Fruit fly (Drosophila melanogaster): ENCODE measurements around the gene CG5225.

CG5225 gene

DNA sequence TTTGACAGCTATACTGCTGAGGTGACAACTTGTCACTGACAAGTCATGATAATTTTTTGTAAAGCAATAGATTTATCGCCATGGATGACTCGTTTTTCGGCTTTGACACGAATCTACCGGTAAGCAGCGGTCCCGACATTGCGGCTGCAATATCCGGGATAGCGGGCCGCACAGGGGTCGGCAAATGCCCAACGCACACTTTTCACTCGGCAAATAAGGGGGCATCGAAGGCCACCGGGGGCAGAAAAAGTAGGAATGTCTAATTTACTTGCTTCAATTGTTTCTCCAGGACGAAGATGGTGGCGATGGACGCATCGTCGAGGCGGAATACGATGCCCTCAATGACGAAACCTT is 15.1 kb downstream of the CG5225 start:
- no peak for TF ChIP-seq CG17801 (GFP tag; optimal IDR thresholded peaks at IDR 0.05; ENCODE audit: partially characterized antibody)

dm6 chr3R:17048867-17049266 is 20.4 kb downstream of the CG5225 start:
- TF ChIP-seq CG17801 (GFP tag; optimal IDR thresholded peaks at IDR 0.05; ENCODE audit: partially characterized antibody), result no peak

DNA sequence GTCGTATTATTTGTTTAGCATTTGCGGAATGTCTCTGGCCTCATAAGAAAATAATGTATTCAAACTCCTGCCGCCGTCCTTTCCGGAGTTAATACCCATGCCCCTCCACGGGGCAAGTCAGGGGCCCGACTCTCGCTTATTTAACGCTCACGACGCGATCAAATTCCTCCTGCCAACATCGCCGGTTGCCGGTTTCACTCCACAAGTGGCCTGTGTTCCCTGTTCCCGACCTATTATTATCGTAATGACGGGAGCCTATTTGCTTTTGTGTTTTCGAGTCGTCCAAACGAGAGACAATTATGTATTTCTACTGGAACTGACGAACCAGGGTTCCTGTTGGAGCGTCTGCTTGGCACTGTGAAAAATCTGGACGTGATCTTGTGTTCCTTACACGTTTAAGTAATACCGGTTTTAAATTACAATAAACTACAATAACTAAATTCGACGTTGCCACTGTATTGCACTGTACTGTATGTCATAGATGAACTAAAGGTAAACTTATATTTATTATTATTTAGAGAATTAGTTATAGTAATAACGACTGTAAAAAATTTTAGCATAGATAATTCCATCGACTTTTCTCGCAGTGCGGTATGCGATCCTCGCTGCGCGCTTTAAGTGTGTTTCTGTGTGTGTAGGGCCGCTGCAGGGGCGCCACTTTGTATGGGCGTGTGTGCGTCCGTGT is 24.1 kb downstream of the CG5225 start:
- TF ChIP-seq CG17801 (GFP tag; optimal IDR thresholded peaks at IDR 0.05; ENCODE audit: partially characterized antibody), result no peak

- peak; percentile 23 for TF ChIP-seq CG17801 (GFP tag; optimal IDR thresholded peaks at IDR 0.05; ENCODE audit: partially characterized antibody)
These were observed 25.1 kb downstream of the CG5225 start, which contains the start of gene Dad for dm6 chr3R:17053415-17054177. Dad (plus strand) TSS chr3R:17054007.

dm6 chr3R:17054528-17054927 is 26.0 kb downstream of the CG5225 start:
- TF ChIP-seq CG17801 (GFP tag; optimal IDR thresholded peaks at IDR 0.05; ENCODE audit: partially characterized antibody), result no peak

dm6 chr3R:17056183-17056904 is 27.9 kb downstream of the CG5225 start:
- peak; percentile 32 for TF ChIP-seq CG17801 (GFP tag; optimal IDR thresholded peaks at IDR 0.05; ENCODE audit: partially characterized antibody)

dm6 chr3R:17056905-17057251 is 28.4 kb downstream of the CG5225 start:
- no peak for TF ChIP-seq CG17801 (GFP tag; optimal IDR thresholded peaks at IDR 0.05; ENCODE audit: partially characterized antibody)

DNA sequence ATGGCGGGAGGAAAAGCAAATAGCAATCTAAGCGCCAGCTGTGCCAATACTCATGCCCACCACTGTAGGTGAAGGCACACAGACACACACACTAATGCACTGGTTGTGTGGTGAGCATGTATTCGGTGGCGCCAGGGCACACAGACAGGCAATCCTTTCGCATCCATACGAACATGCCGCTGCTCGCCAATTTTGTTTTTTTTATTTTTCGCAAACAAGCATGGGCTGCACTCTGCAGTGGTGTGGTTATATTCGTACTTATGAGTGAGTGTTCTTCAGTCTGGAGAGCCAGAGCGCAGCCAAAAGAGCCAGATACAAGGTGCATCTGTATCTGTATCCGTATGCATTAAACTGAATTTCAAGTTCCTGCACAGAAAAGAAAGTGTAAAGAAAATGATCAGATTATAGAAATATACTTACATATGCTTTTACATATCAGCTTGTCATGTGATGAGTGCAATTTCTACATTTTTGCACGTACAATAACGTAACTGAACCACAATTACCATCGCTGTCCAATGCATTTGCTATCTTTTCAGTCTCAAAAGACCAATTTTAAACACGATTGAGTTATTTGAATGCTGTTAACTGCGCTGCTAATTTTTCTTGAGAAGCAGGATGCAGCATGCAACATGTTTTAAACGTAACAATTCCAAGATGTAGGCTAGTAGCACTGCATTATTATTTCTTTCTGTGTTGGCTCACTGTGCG is 30.8 kb downstream of the CG5225 start:
- no peak for TF ChIP-seq CG17801 (GFP tag; optimal IDR thresholded peaks at IDR 0.05; ENCODE audit: partially characterized antibody)

dm6 chr3R:17059811-17060169 is 31.3 kb downstream of the CG5225 start:
- no peak for TF ChIP-seq CG17801 (GFP tag; optimal IDR thresholded peaks at IDR 0.05; ENCODE audit: partially characterized antibody)

dm6 chr3R:17060244-17060664 is 31.8 kb downstream of the CG5225 start:
- no peak for TF ChIP-seq CG17801 (GFP tag; optimal IDR thresholded peaks at IDR 0.05; ENCODE audit: partially characterized antibody)

DNA sequence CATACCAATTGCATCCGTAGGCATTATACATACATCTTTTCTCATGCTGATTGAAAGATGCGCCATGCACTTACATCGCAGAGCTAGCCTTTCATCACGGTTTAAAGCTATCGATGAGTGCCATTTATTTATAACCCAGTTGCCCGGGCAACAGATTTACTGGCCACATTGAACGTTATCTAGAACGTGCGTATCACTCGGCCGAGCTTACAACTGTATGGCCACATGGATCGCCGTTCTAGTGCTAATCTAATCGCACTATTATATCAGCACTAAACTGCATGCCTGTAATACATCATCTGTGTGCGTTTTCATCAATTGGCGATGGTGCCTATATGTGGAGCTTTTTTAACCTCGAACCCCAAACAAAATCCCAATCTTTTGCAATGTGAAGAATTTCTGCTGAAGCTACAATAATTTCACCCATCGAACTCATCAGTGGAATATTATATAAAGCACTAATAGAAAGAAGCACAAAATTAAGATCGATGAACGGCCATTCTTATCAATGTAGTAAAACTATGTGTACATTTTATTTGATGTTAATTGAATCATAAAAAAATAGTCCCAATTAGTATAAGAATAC is 32.4 kb downstream of the CG5225 start:
- TF ChIP-seq CG17801 (GFP tag; optimal IDR thresholded peaks at IDR 0.05; ENCODE audit: partially characterized antibody), result no peak

DNA sequence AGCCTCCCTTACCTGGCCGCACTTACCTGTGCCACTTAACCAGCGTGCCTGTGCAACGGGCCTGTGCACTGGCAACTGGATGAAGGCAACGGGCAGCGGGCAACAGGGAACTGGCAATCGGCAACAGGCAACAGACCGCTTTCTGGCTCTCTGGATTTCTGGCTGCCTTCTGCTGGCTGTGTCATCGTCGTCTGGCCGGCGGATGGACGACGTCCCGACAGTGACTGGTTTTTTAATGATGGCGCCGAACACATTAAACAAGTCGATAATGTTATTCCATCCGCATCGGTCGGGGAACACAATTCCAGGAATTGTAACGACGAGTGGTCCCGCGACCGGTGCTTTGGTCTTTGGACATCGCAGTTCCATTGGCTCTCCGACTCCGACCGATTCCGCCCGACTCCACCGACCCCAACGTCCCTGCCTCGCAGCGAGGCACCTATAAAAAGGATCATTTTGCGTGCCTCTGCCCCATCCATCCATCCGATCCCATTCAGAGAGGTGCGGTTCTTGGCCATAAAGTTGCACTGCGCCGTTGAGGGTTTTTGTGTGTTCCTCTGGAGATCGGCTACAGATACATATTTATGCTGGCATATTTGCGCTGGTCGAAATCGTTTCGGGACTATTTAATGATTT is 33.4 kb downstream of the CG5225 start:
- no peak for TF ChIP-seq CG17801 (GFP tag; optimal IDR thresholded peaks at IDR 0.05; ENCODE audit: partially characterized antibody)

- peak; percentile 0 for TF ChIP-seq CG17801 (GFP tag; optimal IDR thresholded peaks at IDR 0.05; ENCODE audit: partially characterized antibody)
These were observed 34.2 kb downstream of the CG5225 start for dm6 chr3R:17062705-17063104.

DNA sequence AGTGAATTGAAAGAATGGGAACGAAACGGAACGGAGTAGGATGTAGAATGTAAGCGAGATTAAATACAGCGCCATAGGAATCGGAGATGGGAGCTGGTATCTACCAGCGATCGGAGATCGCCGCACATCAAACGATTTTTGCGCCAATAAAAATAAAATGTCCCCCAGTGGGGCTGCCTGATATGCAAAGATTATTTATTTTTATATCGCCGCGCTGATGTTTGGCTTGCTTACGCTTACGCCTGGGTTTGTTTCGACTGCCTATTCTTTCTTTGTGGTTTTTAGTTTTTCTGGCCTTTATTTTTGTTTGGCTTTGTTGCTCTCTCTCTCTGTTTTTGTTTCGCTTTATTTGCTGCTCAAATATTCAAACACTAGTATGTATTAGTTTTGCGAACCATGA is 35.3 kb downstream of the CG5225 start:
- no peak for TF ChIP-seq CG17801 (GFP tag; optimal IDR thresholded peaks at IDR 0.05; ENCODE audit: partially characterized antibody)

Measured in ovary, adult (tissue).